Worm (Caenorhabditis elegans) whole organism, midembryonic: ENCODE measurements around the gene unc-9.

Experiments used
- flt-1 ChIP-seq: fragments of 200-800 bp; sonication (Bioruptor generic); IDR thresholded peaks from 2 replicates; pipeline ENCODE4 v1.3.6; 2022; ENCODE audit warnings: missing genetic modification characterization, missing compliant biosample characterization
- klf-2 ChIP-seq: fragments of 200-800 bp; sonication (Bioruptor generic); conservative IDR thresholded peaks from 2 replicates; pipeline ENCODE4 v1.3.6; 2022; ENCODE audit warnings: missing genetic modification reagents, missing genetic modification characterization, missing compliant biosample characterization
- ref-1 ChIP-seq: fragments of 200-800 bp; sonication (Bioruptor generic); conservative IDR thresholded peaks from 2 replicates; pipeline ENCODE4 v1.3.6; 2022; ENCODE audit warnings: missing genetic modification reagents, missing genetic modification characterization, missing compliant biosample characterization
- ztf-29 ChIP-seq: fragments of 200-800 bp; sonication (Bioruptor generic); IDR thresholded peaks from 2 replicates; pipeline ENCODE4 v1.3.6; 2022; ENCODE audit warnings: missing genetic modification reagents, missing genetic modification characterization, missing compliant biosample characterization

ce11 chrX:13155730-13156129, 45.8 kb upstream of the unc-9 start:
- TF ChIP-seq klf-2 (no peak), ref-1 (GFP tag; lab: Robert Waterston, UW) (no peak), flt-1 (GFP tag; lab: Robert Waterston, UW) (no peak), ztf-29 (GFP tag; lab: Robert Waterston, UW) (no peak)
